Worm (Caenorhabditis elegans) whole organism, early embryonic: ENCODE results near the gene H24K24.2.

Source experiments
- ama-1 ChIP-seq: fragments of 150-350 bp; optimal IDR thresholded peaks from 2 replicates; lab custom pipeline; 2014
- hmbx-1 ChIP-seq: sonication (generic microtip); optimal IDR thresholded peaks from 2 replicates; lab custom pipeline; 2016; ENCODE audit warnings: mild to moderate bottlenecking, missing genetic modification characterization, missing compliant biosample characterization
- tbx-11 ChIP-seq: fragments of 200-800 bp; sonication (Bioruptor generic); IDR thresholded peaks from 2 replicates; pipeline ENCODE4 v1.3.6; 2022; ENCODE audit warnings: missing genetic modification characterization, missing compliant biosample characterization

ce11 chrV:899087-899486 lies 18.5 kb upstream of the H24K24.2 start, which contains the start of gene nas-32:
- TF ChIP-seq ama-1 (no peak), hmbx-1 (no peak), tbx-11 (no peak)
